Worm (Caenorhabditis elegans): ENCODE results near the gene rig-1.

Gene rig-1

DNA sequence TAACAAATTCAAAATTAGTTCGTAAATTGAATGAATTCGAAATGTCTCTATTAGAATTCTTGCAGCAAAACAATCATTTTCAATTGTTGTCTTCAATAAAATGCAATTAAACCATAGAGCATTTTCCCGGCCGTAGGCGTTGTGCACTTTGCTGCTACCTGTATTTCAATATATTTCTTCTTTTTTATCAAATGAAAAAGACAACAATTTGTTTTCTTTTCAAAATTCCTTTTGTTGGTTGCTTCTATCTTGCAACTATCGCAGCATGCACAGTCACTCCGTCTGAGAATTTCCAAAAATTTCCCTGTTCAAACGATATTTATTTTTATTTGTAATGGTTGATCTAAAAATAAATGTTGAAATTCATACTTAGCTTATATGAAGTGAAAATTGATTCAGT is 14.7 kb downstream of the rig-1 start:
- TF ChIP-seq mab-5 (tag; optimal IDR thresholded peaks at IDR 0.05): no peak
- no peak for TF ChIP-seq ceh-82 (tag; optimal IDR thresholded peaks at IDR 0.05)
- no peak for TF ChIP-seq nhr-237 (tag; optimal IDR thresholded peaks at IDR 0.05)

DNA sequence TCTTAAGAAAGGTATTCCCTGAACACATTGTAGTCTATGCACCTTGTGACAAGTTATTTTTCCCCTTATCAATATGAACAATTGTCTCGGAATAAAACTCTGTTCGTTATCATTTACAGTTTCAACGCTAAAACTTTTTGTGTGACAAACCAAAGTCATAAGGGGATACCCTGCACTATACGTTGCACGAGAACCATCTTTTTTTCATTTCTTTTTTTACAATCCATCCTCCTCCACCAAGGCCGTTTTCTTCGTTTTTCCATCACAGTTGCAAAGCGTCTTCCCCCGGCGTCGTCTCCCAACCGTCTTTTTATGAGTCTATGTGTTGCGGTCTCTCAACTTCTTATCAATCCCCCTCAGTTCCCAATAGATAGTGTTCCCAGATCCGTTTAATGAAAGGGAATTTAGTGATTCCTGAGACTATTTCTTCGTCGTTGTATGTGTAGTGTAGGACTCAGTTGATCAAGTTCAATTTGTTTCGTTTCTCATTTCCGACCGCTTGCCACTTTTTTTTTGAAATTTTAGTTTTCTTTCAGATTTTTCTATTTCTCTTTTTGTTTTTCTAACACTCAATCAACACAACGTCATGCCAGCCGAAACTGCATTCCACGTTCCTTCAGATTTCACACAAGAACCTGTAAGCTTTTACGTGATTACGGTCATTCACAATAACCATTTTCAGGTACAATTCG is 15.8 kb downstream of the rig-1 start:
- no peak for TF ChIP-seq mab-5 (tag; optimal IDR thresholded peaks at IDR 0.05)
- TF ChIP-seq nhr-25 (tag; optimal IDR thresholded peaks at IDR 0.05): peak; percentile 37
- peak; percentile 53 for TF ChIP-seq nhr-129 (tag; optimal IDR thresholded peaks at IDR 0.05)
- TF ChIP-seq nhr-6 (tag; optimal IDR thresholded peaks at IDR 0.05): peak; percentile 6
- peak; percentile 27 for TF ChIP-seq blmp-1 (tag; optimal IDR thresholded peaks at IDR 0.05; ENCODE audit: insufficient read depth)
- TF ChIP-seq fos-1 (tag; optimal IDR thresholded peaks at IDR 0.05): peak; percentile 83
- peak; percentile 43 for TF ChIP-seq nhr-21 (tag; optimal IDR thresholded peaks at IDR 0.05)
- peak; percentile 96 for TF ChIP-seq sma-9 (GFP tag; optimal IDR thresholded peaks at IDR 0.05)
- TF ChIP-seq sma-9 (tag; optimal IDR thresholded peaks at IDR 0.05): no peak
- TF ChIP-seq sma-3 (GFP tag; optimal IDR thresholded peaks at IDR 0.05): peak; percentile 64
- TF ChIP-seq mdl-1 (tag; optimal IDR thresholded peaks at IDR 0.05): peak in 1 of 2 experiments; percentile 4
- TF ChIP-seq crh-2 (tag; optimal IDR thresholded peaks at IDR 0.05): peak; percentile 58
- no peak for TF ChIP-seq unc-62 (GFP tag; optimal IDR thresholded peaks at IDR 0.05)
- TF ChIP-seq elt-1 (tag; optimal IDR thresholded peaks at IDR 0.05): no peak

DNA sequence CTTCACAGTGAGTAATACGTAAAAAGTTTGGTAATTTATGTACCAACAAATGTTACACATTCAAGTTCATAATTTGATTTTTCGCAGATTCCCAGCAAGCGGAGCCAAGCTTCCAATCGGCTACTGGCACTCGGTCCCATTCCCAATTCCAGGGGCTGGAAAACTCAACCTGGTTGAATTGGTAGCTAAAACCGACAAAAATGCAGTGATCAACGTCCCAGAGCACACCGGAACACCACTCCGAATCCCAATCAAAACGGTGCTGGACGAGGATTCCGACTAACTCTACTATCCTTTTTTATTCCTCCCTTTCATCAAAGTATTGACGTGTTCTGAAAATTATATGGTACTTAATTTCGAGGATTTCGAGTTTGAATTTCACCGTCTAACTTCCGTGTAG is 16.9 kb downstream of the rig-1 start:
- TF ChIP-seq gmeb-1 (tag; optimal IDR thresholded peaks at IDR 0.05): no peak
- TF ChIP-seq mbf-1 (tag; optimal IDR thresholded peaks at IDR 0.05): no peak
- no peak for TF ChIP-seq lin-39 (tag; optimal IDR thresholded peaks at IDR 0.05)

DNA sequence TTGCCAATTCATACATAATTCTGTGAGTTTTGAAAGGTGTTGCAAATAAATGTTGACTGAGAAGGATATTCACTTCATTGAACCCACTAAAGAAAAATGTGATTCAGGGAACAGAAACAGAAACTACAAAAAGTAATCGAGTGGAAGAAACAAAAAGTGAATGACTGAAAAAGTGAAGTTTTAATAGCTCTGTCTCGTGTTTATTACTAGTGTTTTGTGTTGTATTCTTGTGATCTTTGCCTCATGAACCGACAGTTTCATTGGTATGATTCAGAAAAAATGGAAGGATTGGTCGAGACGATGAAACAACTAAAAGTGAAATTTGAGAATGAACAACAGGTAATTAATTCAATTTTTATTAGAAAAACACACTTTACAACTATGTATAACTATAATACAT is 17.5 kb downstream of the rig-1 start:
- TF ChIP-seq nhr-6 (tag; optimal IDR thresholded peaks at IDR 0.05) (no peak), lin-11 (tag; optimal IDR thresholded peaks at IDR 0.05) (no peak), mbf-1 (tag; optimal IDR thresholded peaks at IDR 0.05) (no peak), fos-1 (tag; optimal IDR thresholded peaks at IDR 0.05) (no peak), blmp-1 (tag; optimal IDR thresholded peaks at IDR 0.05; ENCODE audit: insufficient read depth) (peak; percentile 15)

DNA sequence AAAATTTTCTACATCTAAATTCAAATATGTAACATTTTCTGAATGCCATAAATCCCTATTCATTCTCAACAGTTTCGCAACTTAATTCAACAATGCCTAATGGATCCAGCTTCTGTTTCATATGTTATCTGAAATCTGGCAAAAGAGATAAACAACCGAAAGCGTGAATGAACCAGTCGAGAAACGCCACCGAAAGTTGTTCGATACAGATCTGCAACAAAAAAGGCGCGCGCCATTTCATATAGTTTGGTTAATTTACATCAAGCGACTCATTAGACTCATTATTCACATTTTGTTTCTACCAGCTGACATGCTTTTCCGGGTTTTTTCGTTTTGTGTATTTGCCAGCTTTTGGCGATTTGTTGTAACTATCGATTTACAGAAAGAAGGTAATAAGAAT is 21.2 kb downstream of the rig-1 start, which contains the start of gene K09E2.1:
K09E2.1 (plus strand) TSS at position 301 of the 400 bp plus-strand sequence.
- TF ChIP-seq nhr-23 (tag; optimal IDR thresholded peaks at IDR 0.05) (no peak), lin-39 (tag; optimal IDR thresholded peaks at IDR 0.05) (no peak)

DNA sequence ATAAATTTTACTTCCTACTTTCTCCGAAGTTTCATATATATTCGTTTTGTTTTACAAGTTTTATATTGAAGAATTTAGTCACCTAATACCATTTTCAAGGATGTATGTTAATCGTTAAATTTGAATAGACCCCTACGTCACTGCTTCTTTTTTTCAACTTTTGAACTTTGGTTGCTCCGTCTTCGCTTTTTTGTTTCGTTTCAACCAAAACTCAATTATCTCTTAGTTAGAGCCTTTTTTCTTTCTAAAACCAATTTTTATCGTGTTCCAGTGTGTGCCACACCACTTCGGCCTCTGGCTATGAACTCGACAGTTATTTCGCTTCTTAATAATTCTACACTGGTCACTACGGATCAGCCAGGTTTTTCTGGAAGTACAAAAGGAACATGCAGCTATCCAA is 37.1 kb downstream of the rig-1 start, which contains the start of gene frpr-8:
frpr-8 (plus strand) TSS at position 301 of the 400 bp plus-strand sequence.
- TF ChIP-seq ztf-4 (tag; optimal IDR thresholded peaks at IDR 0.05) (no peak), sma-3 (GFP tag; optimal IDR thresholded peaks at IDR 0.05) (no peak), nhr-21 (tag; optimal IDR thresholded peaks at IDR 0.05) (no peak), nhr-11 (tag; optimal IDR thresholded peaks at IDR 0.05) (no peak), nhr-10 (tag; optimal IDR thresholded peaks at IDR 0.05) (no peak), lin-13 (GFP tag; optimal IDR thresholded peaks at IDR 0.05) (no peak), C34F6.9 (tag; optimal IDR thresholded peaks at IDR 0.05) (no peak), peb-1 (tag; optimal IDR thresholded peaks at IDR 0.05) (no peak), crh-2 (tag; optimal IDR thresholded peaks at IDR 0.05) (no peak), skn-1 (tag; optimal IDR thresholded peaks at IDR 0.05) (no peak), elt-3 (tag; optimal IDR thresholded peaks at IDR 0.05) (no peak), ceh-82 (tag; optimal IDR thresholded peaks at IDR 0.05) (no peak), lin-39 (tag; optimal IDR thresholded peaks at IDR 0.05) (no peak), nhr-237 (tag; optimal IDR thresholded peaks at IDR 0.05) (no peak), nhr-23 (tag; optimal IDR thresholded peaks at IDR 0.05) (no peak), sma-9 (GFP tag; optimal IDR thresholded peaks at IDR 0.05) (no peak), sma-9 (tag; optimal IDR thresholded peaks at IDR 0.05) (no peak), elt-1 (tag; optimal IDR thresholded peaks at IDR 0.05) (no peak), ztf-1 (GFP tag; conservative IDR thresholded peaks at IDR 0.05) (no peak), lin-11 (tag; optimal IDR thresholded peaks at IDR 0.05) (no peak)
